Worm (Caenorhabditis elegans) whole organism, L4/young adult: ENCODE measurements around the gene ceh-40.

Experiments used
- W03F9.2 ChIP-seq: fragments of 150-350 bp; optimal IDR thresholded peaks from 2 replicates; lab custom pipeline; 2014; ENCODE audit warnings: missing biosample characterization, missing genetic modification characterization
- dao-5 ChIP-seq: sonication (generic microtip); optimal IDR thresholded peaks from 2 replicates; lab custom pipeline; 2016; ENCODE audit warnings: missing genotype, missing genetic modification characterization, moderate library complexity, missing compliant biosample characterization
- him-1 ChIP-seq: sonication (generic microtip); optimal IDR thresholded peaks from 2 replicates; lab custom pipeline; 2016; ENCODE audit warnings: missing genotype, missing genetic modification reagents, missing genetic modification characterization, missing compliant biosample characterization

The ceh-40 gene

DNA sequence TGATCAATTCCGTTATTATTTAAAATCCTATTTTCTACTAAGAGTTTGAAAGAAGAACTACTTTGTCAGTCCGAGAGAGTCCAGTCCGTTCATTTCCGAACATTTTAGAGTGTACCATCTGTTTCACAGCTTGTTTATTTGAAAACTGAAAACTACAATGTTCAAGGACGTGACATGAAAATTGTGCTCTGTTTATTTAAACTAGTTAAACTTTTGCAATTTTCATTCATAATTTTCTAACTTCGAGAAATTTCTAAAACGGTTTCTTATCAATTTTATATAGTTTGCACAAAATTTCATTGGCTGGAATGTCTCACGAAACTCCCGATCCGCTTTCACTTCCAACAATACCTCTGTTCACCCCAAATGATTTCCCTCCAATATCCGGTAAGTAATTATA, 40.1 kb downstream of the ceh-40 start, which contains the start of gene C04B4.1:
Gene C04B4.1, plus strand, starts transcription at position 301 of the 400 bp plus-strand sequence.
- TF ChIP-seq him-1 (tag; lab: Kevin White, UChicago) (no peak), dao-5 (tag; lab: Kevin White, UChicago) (no peak), W03F9.2 (tag; lab: Kevin White, UChicago) (no peak)

DNA sequence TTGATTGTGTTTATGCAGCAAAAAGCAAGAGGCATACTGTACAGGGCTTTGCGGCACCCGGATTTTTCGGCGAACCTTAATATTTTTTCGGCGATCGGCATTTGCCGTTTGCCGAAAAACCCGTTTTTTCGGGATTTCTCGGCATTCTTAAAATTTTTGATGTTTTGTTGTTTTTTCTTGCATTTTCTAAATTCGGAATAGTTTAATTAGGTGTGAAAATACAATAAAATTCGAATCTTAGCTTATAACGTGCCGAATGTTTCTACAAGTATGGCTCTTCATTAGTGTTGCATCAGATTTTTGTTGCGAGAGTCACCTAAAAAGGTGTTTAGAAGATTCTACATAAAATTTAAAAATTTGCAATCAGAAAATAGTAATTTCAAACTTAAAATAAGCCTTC, 45.0 kb downstream of the ceh-40 start, which contains the start of gene C04B4.6:
Gene C04B4.6, minus strand, starts transcription at position 101 of the 400 bp plus-strand sequence.
- no peak for TF ChIP-seq W03F9.2 (tag; lab: Kevin White, UChicago)
- TF ChIP-seq dao-5 (tag; lab: Kevin White, UChicago), result no peak
- no peak for TF ChIP-seq him-1 (tag; lab: Kevin White, UChicago)

DNA sequence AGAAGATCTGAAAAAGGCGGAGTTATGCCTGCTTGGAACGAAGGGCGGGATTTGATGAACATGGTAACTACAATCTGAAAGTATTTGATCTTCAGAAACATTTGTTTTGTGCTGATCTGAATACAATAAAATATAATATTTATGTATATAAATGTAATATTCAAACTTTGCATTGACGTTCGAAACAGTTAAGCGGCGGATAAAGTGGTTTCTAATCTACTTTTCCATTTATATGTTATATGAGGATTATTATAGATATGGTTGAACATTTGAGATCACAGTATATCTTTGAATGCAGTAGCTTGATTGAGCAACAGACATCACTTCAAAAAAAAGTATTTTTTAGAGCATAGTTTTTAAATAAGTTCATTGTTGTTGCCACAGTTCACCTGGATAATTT, 46.7 kb downstream of the ceh-40 start, which contains the start of gene H19J13.2:
Gene H19J13.2, minus strand, starts transcription at position 101 of the 400 bp plus-strand sequence.
- TF ChIP-seq W03F9.2 (tag; lab: Kevin White, UChicago), result no peak
- TF ChIP-seq him-1 (tag; lab: Kevin White, UChicago), result no peak
- TF ChIP-seq dao-5 (tag; lab: Kevin White, UChicago), result no peak

DNA sequence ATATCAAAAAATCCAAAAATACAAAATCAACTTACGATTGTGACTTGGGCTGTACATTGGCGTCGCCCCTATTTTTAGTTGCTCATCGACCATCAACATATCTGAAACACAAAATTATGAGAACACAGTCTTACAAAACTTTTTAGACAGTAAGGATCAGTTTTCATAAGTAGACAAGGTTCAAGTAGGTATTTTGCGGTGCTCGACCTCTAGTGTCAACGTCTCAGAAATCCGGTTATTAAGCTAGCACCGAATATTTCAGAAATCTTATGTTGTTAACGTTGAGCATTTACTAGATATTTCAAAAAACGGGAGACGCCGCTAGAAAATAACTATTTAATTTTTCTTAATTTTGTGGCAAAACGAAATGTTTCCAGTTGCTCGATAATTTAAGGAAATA, 49.7 kb downstream of the ceh-40 start, which contains the start of gene otpl-8:
Gene otpl-8, minus strand, starts transcription at position 101 of the 400 bp plus-strand sequence.
- TF ChIP-seq him-1 (tag; lab: Kevin White, UChicago), result no peak
- TF ChIP-seq dao-5 (tag; lab: Kevin White, UChicago), result no peak
- no peak for TF ChIP-seq W03F9.2 (tag; lab: Kevin White, UChicago)
